Worm (Caenorhabditis elegans) whole organism, early embryonic: ENCODE data around the gene ztf-14.
"Not testable (repeated sequence)": the region's sequence is repeated elsewhere in the genome, so short reads cannot be mapped to it uniquely, and the experiment has no call there.

Experiments
- B0310.2 ChIP-seq: sonication (generic microtip); optimal IDR thresholded peaks from 2 replicates; lab custom pipeline; 2016; ENCODE audit warnings: mild to moderate bottlenecking, missing genetic modification characterization, missing compliant biosample characterization
- F13C5.2 ChIP-seq: sonication (generic microtip); optimal IDR thresholded peaks from 2 replicates; lab custom pipeline; 2017; ENCODE audit warnings: mild to moderate bottlenecking, missing genetic modification characterization, inconsistent platforms, missing compliant biosample characterization
- aly-1 ChIP-seq: sonication (generic microtip); optimal IDR thresholded peaks from 2 replicates; lab custom pipeline; 2016; ENCODE audit warnings: missing genetic modification characterization, missing compliant biosample characterization
- ama-1 ChIP-seq: fragments of 150-350 bp; optimal IDR thresholded peaks from 2 replicates; lab custom pipeline; 2014
- ceh-13 ChIP-seq: fragments of 200-800 bp; sonication (Bioruptor generic); optimal IDR thresholded peaks from 2 replicates; lab custom pipeline; 2018; ENCODE audit warnings: mild to moderate bottlenecking, missing genetic modification characterization, missing compliant biosample characterization
- ceh-36 ChIP-seq: sonication (generic microtip); optimal IDR thresholded peaks from 2 replicates; lab custom pipeline; 2016; ENCODE audit warnings: missing genetic modification characterization, inconsistent platforms, missing compliant biosample characterization
- ets-7 ChIP-seq: sonication (generic microtip); optimal IDR thresholded peaks from 2 replicates; lab custom pipeline; 2016; ENCODE audit warnings: missing genotype, missing genetic modification characterization, missing compliant biosample characterization
- flt-1 ChIP-seq: fragments of 200-800 bp; sonication (Bioruptor generic); IDR thresholded peaks from 2 replicates; pipeline ENCODE4 v1.3.6; 2022; ENCODE audit warnings: missing genetic modification characterization, missing compliant biosample characterization
- hmbx-1 ChIP-seq: sonication (generic microtip); optimal IDR thresholded peaks from 2 replicates; lab custom pipeline; 2016; ENCODE audit warnings: mild to moderate bottlenecking, missing genetic modification characterization, missing compliant biosample characterization
- hmg-4 ChIP-seq: fragments of 200-800 bp; sonication (Bioruptor generic); optimal IDR thresholded peaks from 2 replicates; lab custom pipeline; 2018; ENCODE audit warnings: mild to moderate bottlenecking, missing genetic modification characterization, missing compliant biosample characterization
- hnd-1 ChIP-seq: sonication (generic microtip); optimal IDR thresholded peaks from 2 replicates; lab custom pipeline; 2016; ENCODE audit warnings: missing genetic modification characterization, missing compliant biosample characterization
- pes-1 ChIP-seq: fragments of 200-800 bp; sonication (Bioruptor generic); IDR thresholded peaks from 2 replicates; pipeline ENCODE4 v1.3.6; 2022; ENCODE audit warnings: missing genetic modification reagents, missing genetic modification characterization, missing compliant biosample characterization
- scrt-1 ChIP-seq: fragments of 200-800 bp; sonication (Bioruptor generic); IDR thresholded peaks from 2 replicates; pipeline ENCODE4 v1.3.6; 2022; ENCODE audit warnings: missing genetic modification characterization, missing compliant biosample characterization
- sea-1 ChIP-seq: fragments of 200-800 bp; sonication (Bioruptor generic); conservative IDR thresholded peaks from 2 replicates; pipeline ENCODE4 v1.3.6; 2022; ENCODE audit warnings: missing genetic modification characterization, missing compliant biosample characterization
- tbx-11 ChIP-seq: fragments of 200-800 bp; sonication (Bioruptor generic); IDR thresholded peaks from 2 replicates; pipeline ENCODE4 v1.3.6; 2022; ENCODE audit warnings: missing genetic modification characterization, missing compliant biosample characterization
- tbx-37 ChIP-seq: fragments of 200-800 bp; sonication (Bioruptor generic); conservative IDR thresholded peaks from 2 replicates; pipeline ENCODE4 v1.3.6; 2022; ENCODE audit warnings: missing genetic modification reagents, missing genetic modification characterization, missing compliant biosample characterization
- tra-4 ChIP-seq: sonication (generic microtip); optimal IDR thresholded peaks from 2 replicates; lab custom pipeline; 2017; ENCODE audit warnings: missing genetic modification characterization, missing compliant biosample characterization

The ztf-14 gene

DNA sequence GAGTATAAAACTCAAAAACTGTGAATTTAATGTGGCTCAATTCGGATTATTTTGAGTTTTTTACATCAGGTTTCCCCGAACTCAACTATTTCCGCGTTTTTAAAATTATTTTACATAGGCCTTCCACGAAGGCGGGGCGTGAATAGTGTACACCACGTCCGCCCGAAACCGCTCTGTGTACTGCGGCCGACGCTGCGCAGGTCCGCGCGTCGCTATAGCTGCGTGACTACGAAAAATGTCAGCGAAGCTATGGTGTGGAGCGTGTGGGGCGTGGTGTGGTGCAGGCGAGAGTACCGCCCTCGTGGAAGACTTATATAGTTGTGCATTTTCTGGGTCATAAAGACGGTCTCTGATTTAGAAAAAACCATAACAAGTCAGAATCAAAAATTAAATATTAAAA lies 22.0 kb downstream of the ztf-14 start:
- TF ChIP-seq B0310.2: no peak
- TF ChIP-seq pes-1 (GFP tag; lab: Robert Waterston, UW): no peak
- no peak for TF ChIP-seq tbx-11 (GFP tag; lab: Robert Waterston, UW)
- no peak for TF ChIP-seq flt-1
- no peak for TF ChIP-seq ceh-36
- TF ChIP-seq ama-1 (lab: Kevin White, UChicago): no peak
- TF ChIP-seq aly-1 (tag; lab: Kevin White, UChicago): no peak
- TF ChIP-seq tra-4 (tag; lab: Kevin White, UChicago): no peak

DNA sequence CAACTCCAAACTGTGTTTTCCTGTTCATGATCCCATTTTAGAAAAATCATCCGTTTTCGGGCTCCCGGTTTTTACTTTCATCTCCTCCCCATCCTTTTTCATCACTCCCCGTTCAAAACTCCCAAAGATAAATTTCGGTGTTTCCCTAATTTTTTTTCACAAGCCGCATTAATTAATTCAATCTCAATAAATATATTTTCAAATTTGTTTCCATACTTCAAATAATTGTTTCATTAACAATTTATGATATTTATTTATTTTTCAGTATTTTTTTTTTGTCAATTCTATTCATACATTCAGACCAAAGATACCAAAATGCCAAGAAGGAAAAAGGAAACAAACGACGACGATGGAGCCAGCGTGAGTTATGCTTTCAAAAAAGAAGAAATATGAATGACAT lies 24.6 kb downstream of the ztf-14 start, which contains the start of gene D1025.1:
D1025.1 (plus strand) TSS at position 301 of the 400 bp plus-strand sequence.
- TF ChIP-seq flt-1 (no peak), aly-1 (tag; lab: Kevin White, UChicago) (no peak), pes-1 (GFP tag; lab: Robert Waterston, UW) (no peak), sea-1 (no peak), B0310.2 (no peak)

DNA sequence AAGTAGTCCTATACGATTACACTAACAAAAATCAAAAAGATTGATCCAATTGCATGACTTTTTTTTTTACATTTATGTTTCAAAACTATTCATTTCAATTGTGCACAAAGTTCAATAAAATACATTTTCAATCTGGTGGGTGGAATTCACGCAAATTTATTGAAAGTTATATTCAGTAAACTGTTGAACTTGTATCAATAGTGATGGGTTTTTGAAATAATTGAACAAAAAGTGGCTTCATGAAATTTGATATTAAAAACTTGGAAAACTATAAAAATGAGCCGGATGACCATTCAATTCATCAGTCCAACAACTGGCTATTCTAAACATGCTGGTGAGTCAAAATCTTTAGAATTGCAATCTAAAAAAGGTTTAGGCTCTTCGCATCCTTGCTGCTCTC lies 27.4 kb downstream of the ztf-14 start, which contains the start of gene nspc-16:
nspc-16 (plus strand) TSS at position 301 of the 400 bp plus-strand sequence.
- TF ChIP-seq hnd-1 (tag; lab: Kevin White, UChicago) (no peak), ceh-13 (no peak), sea-1 (no peak), scrt-1 (GFP tag; lab: Robert Waterston, UW) (no peak), flt-1 (no peak), ceh-36 (no peak), hmbx-1 (no peak), B0310.2 (no peak), tbx-37 (GFP tag; lab: Robert Waterston, UW) (no peak), ama-1 (lab: Kevin White, UChicago) (no peak), tra-4 (tag; lab: Kevin White, UChicago) (no peak), ets-7 (tag; lab: Kevin White, UChicago) (no peak), pes-1 (GFP tag; lab: Robert Waterston, UW) (no peak), tbx-11 (GFP tag; lab: Robert Waterston, UW) (no peak), F13C5.2 (tag; lab: Kevin White, UChicago) (no peak), hmg-4 (GFP tag; lab: Kevin White, UChicago) (no peak), aly-1 (tag; lab: Kevin White, UChicago) (no peak)

DNA sequence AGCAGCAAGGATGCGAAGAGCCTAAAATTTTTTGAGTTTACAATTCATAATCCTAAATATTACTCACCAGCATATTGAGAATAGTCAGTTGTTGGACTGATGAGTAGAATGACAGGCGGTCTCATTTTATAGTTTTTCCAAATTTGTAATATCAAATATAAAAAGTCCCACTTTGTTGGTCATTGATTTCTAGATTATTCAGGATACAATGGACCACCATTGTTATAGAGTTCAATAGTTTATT lies 29.1 kb downstream of the ztf-14 start, which contains the start of gene nspc-17:
nspc-17 (minus strand) TSS at position 101 of the 244 bp plus-strand sequence.
- not testable (repeated sequence) for TF ChIP-seq tbx-37 (GFP tag; lab: Robert Waterston, UW); scrt-1 (GFP tag; lab: Robert Waterston, UW); aly-1 (tag; lab: Kevin White, UChicago)

DNA sequence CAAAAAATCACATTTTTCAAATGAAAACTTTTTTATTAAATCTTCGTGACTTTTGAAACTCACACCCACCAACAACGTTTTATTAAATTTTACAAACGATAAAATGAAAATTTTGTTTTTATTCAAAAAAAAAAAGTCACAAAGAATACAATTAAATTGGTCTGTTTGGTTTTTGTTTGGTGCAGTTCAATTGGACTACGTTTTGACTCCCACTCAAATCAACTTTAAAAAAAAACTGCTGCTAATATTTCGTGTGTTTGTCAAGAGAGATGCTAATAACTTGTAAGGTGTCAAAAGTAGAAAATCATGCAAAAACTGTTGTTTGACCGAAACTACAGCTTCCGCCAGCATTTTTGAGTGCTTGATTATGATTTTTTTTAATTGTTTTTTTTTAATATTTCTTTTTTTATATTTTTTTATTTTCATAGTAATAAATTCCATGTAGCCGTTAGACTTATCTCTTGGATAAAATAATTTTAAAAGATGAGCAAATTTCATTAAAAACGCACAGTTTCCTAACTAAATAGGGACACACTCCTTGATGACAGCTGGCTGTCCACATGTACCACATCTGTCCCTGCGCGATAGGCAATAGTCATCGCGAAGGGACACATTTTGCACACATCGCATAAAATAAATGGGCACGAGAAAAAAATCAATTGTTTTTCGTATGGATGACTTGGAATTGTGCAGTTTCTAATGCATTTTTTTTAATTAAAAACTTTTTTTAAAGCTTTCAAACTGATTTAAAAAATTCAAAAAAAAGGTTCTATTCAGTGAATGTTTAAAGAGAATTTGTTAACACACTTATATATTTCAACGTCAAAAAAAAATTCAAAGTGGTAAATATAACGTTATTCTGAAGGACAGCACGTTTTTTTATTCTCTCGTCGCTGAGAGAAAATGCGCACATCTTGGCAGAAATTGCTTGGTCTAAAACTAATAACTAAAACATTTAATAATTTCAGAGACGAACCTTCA lies 29.7 kb downstream of the ztf-14 start:
- TF ChIP-seq ceh-13: peak; percentile 39
- no peak for TF ChIP-seq aly-1 (tag; lab: Kevin White, UChicago)
- TF ChIP-seq hmg-4 (GFP tag; lab: Kevin White, UChicago): peak; percentile 95
- TF ChIP-seq flt-1: 0 out of 2 replicates have a peak, but pooled peaks have one; percentile 8
- no peak for TF ChIP-seq tbx-11 (GFP tag; lab: Robert Waterston, UW)
- TF ChIP-seq F13C5.2 (tag; lab: Kevin White, UChicago): peak; percentile 98
- TF ChIP-seq sea-1: peak; percentile 79
- TF ChIP-seq scrt-1 (GFP tag; lab: Robert Waterston, UW): no peak
- no peak for TF ChIP-seq ets-7 (tag; lab: Kevin White, UChicago)
- no peak for TF ChIP-seq hmbx-1
- TF ChIP-seq ceh-36: peak; percentile 8
- TF ChIP-seq tbx-37 (GFP tag; lab: Robert Waterston, UW): peak; percentile 60

DNA sequence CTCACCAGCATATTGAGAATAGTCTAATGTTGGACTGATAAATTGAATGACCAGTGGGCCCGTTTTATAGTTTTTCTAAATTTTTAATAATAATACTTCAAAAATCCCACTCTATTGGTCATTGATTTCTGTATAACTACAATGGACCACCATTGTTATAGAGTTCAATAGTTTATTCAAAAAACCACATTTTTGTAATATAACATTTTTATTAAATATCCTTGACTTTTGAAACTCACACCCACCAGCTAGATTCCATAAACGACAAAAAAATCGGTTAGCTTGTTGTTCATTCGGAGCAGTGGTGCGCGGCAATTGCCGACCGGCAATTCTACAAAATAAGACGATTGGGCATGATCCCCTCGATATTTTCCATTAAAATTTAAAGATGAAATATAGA lies 31.7 kb downstream of the ztf-14 start, which contains the start of gene nspc-18:
nspc-18 (minus strand) TSS at position 101 of the 400 bp plus-strand sequence.
- TF ChIP-seq ets-7 (tag; lab: Kevin White, UChicago) (no peak), ama-1 (lab: Kevin White, UChicago) (no peak), F13C5.2 (tag; lab: Kevin White, UChicago) (no peak), aly-1 (tag; lab: Kevin White, UChicago) (no peak), tbx-37 (GFP tag; lab: Robert Waterston, UW) (no peak), pes-1 (GFP tag; lab: Robert Waterston, UW) (no peak), tbx-11 (GFP tag; lab: Robert Waterston, UW) (no peak), sea-1 (no peak), scrt-1 (GFP tag; lab: Robert Waterston, UW) (no peak), ceh-13 (no peak), hnd-1 (tag; lab: Kevin White, UChicago) (no peak), flt-1 (no peak), hmg-4 (GFP tag; lab: Kevin White, UChicago) (no peak), hmbx-1 (no peak), B0310.2 (no peak), ceh-36 (no peak), tra-4 (tag; lab: Kevin White, UChicago) (no peak)

DNA sequence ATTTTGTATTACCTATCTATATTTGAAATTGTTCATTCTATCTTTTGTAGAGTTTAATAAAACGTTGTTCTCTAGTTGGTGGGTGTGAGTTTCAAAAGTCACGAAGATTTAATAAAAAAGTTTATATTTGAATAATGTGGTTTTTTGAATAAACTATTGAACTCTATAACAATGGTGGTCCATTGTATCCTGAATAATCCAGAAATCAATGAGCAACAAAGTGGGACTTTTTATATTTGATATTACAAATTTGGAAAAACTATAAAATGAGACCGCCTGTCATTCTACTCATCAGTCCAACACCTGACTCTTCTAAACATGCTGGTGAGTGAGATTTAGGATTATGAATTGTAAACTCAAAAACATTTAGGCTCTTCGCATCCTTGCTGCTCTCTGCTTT lies 32.5 kb downstream of the ztf-14 start, which contains the start of gene nspc-19:
nspc-19 (plus strand) TSS at position 301 of the 400 bp plus-strand sequence.
- not testable (repeated sequence) for TF ChIP-seq ceh-36; scrt-1 (GFP tag; lab: Robert Waterston, UW); pes-1 (GFP tag; lab: Robert Waterston, UW)
